Worm (Caenorhabditis elegans): ENCODE measurements around the gene Y39B6A.43.

Gene Y39B6A.43

DNA sequence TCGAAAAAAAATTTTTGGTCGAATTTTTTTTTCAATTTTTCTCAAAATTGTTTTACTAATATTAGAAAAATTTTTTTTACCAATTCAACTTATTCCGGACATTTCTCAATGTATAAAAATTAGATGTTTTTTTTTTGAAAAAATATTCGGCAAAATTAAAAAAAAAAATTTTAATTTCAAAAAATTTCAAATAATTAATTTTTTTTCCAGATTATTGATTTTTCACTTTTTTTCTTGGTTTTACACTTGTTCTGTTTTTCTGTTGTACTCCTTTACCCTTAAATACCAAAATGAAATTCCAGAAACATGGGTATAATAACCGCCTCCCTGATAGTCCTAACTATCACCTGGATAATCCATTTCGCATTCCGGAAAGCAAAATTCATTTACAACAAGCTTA is 55.9 kb downstream of the Y39B6A.43 start, which contains the start of gene cyp-42A1 (continued):
- TF ChIP-seq nhr-28 (tag; optimal IDR thresholded peaks at IDR 0.05) (no peak), R02D3.7 (tag; optimal IDR thresholded peaks at IDR 0.05) (no peak), dpl-1 (GFP tag; optimal IDR thresholded peaks at IDR 0.05) (no peak), ZK546.5 (tag; optimal IDR thresholded peaks at IDR 0.05) (no peak)

All from whole organism, L4 larva.